Worm (Caenorhabditis elegans) whole organism, midembryonic: Measurements from ENCODE around the gene unc-61.

Experiments used
- T22C8.4 ChIP-seq: fragments of 200-800 bp; sonication (Bioruptor generic); IDR thresholded peaks from 2 replicates; pipeline ENCODE4 v1.3.6; 2022; ENCODE audit warnings: missing genetic modification characterization, missing compliant biosample characterization
- cog-1 ChIP-seq: sonication (generic microtip); optimal IDR thresholded peaks from 2 replicates; lab custom pipeline; 2016; ENCODE audit warnings: missing genetic modification characterization, missing compliant biosample characterization
- flt-1 ChIP-seq: fragments of 200-800 bp; sonication (Bioruptor generic); IDR thresholded peaks from 2 replicates; pipeline ENCODE4 v1.3.6; 2022; ENCODE audit warnings: missing genetic modification characterization, missing compliant biosample characterization
- klf-2 ChIP-seq: fragments of 200-800 bp; sonication (Bioruptor generic); conservative IDR thresholded peaks from 2 replicates; pipeline ENCODE4 v1.3.6; 2022; ENCODE audit warnings: missing genetic modification reagents, missing genetic modification characterization, missing compliant biosample characterization
- med-1 ChIP-seq: sonication (generic microtip); optimal IDR thresholded peaks from 2 replicates; lab custom pipeline; 2017; ENCODE audit warnings: missing genetic modification characterization, mild to moderate bottlenecking, missing compliant biosample characterization, antibody characterized with exemption, missing genetic modification reagents; ENCODE audit not compliant: insufficient read depth
- ref-1 ChIP-seq: fragments of 200-800 bp; sonication (Bioruptor generic); conservative IDR thresholded peaks from 2 replicates; pipeline ENCODE4 v1.3.6; 2022; ENCODE audit warnings: missing genetic modification reagents, missing genetic modification characterization, missing compliant biosample characterization
- tab-1 ChIP-seq: fragments of 200-800 bp; sonication (Bioruptor generic); IDR thresholded peaks from 2 replicates; pipeline ENCODE4 v1.3.6; 2022; ENCODE audit warnings: missing genetic modification characterization, missing compliant biosample characterization
- ztf-23 ChIP-seq: fragments of 200-800 bp; sonication (Bioruptor generic); IDR thresholded peaks from 2 replicates; pipeline ENCODE4 v1.3.6; 2022; ENCODE audit warnings: missing genetic modification reagents, missing genetic modification characterization, missing compliant biosample characterization
- ztf-29 ChIP-seq: fragments of 200-800 bp; sonication (Bioruptor generic); IDR thresholded peaks from 2 replicates; pipeline ENCODE4 v1.3.6; 2022; ENCODE audit warnings: missing genetic modification reagents, missing genetic modification characterization, missing compliant biosample characterization

Gene unc-61

DNA sequence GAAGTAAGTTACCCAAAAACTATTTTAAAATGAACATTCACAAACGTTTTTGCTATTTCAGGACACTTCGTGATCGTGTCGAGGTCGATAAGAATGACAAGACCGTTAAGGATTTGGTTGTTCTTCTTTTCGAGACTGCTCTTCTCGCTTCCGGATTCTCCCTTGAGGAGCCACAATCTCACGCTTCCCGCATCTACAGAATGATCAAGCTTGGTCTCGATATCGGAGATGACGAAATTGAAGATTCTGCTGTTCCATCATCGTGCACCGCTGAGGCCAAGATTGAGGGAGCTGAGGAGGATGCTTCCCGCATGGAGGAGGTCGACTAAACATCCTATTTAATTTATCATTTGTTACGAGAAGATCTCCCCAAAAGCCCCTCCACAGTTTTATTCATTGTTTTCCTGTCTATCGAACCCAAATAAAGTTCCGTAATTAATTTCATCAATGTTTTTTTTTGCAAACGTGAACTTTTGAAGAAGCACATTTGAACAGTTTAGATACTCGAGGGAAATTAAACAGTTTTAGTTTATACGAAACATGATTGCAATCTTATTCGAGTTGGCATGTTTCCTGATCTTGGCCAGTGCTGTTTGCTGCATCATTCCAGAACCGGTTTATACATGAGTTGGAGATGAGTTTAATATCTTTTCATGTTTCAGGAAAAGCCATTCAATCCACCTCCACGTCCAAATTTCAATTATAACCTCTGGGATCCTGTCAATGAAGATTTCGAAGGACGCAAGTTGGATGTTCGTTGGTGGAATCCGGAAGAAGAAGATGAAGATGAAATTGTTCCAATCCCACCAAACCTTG lies 45.7 kb downstream of the unc-61 start, which contains the start of gene C47E8.11:
Gene C47E8.11 (plus strand): TSS at position 520 of the 816 bp plus-strand sequence.
- TF ChIP-seq T22C8.4 (GFP tag; lab: Robert Waterston, UW) (no peak), ref-1 (GFP tag; lab: Robert Waterston, UW) (no peak), tab-1 (no peak), klf-2 (no peak), cog-1 (tag; lab: Kevin White, UChicago) (no peak), med-1 (GFP tag; lab: Kevin White, UChicago) (no peak), flt-1 (no peak), ztf-23 (GFP tag; lab: Robert Waterston, UW) (no peak), ztf-29 (GFP tag; lab: Robert Waterston, UW) (no peak)

DNA sequence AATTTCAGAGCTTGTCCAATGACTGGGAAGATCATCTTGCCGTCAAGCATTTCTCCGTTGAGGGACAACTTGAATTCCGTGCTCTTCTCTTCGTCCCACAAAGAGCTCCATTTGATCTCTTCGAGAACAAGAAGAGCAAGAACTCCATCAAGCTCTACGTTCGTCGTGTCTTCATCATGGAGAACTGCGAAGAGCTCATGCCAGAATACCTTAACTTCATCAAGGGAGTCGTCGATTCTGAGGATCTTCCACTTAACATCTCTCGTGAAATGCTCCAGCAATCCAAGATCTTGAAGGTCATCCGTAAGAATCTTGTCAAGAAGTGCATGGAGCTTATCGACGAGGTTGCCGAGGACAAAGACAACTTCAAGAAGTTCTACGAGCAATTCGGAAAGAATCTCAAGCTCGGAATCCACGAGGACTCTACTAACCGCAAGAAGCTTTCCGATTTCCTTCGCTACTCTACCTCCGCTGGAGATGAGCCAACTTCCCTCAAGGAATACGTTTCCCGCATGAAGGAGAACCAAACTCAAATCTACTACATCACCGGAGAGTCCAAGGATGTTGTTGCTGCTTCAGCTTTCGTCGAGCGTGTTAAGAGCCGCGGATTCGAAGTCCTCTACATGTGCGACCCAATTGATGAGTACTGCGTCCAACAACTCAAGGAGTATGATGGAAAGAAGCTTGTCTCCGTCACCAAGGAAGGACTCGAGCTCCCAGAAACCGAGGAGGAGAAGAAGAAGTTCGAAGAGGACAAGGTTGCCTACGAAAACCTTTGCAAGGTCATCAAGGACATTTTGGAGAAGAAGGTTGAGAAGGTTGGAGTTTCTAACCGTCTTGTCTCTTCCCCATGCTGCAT lies 46.7 kb downstream of the unc-61 start:
- TF ChIP-seq cog-1 (tag; lab: Kevin White, UChicago) (no peak), ref-1 (GFP tag; lab: Robert Waterston, UW) (no peak), klf-2 (no peak), flt-1 (no peak), tab-1 (no peak), med-1 (GFP tag; lab: Kevin White, UChicago) (no peak), ztf-23 (GFP tag; lab: Robert Waterston, UW) (no peak), T22C8.4 (GFP tag; lab: Robert Waterston, UW) (no peak), ztf-29 (GFP tag; lab: Robert Waterston, UW) (no peak)

DNA sequence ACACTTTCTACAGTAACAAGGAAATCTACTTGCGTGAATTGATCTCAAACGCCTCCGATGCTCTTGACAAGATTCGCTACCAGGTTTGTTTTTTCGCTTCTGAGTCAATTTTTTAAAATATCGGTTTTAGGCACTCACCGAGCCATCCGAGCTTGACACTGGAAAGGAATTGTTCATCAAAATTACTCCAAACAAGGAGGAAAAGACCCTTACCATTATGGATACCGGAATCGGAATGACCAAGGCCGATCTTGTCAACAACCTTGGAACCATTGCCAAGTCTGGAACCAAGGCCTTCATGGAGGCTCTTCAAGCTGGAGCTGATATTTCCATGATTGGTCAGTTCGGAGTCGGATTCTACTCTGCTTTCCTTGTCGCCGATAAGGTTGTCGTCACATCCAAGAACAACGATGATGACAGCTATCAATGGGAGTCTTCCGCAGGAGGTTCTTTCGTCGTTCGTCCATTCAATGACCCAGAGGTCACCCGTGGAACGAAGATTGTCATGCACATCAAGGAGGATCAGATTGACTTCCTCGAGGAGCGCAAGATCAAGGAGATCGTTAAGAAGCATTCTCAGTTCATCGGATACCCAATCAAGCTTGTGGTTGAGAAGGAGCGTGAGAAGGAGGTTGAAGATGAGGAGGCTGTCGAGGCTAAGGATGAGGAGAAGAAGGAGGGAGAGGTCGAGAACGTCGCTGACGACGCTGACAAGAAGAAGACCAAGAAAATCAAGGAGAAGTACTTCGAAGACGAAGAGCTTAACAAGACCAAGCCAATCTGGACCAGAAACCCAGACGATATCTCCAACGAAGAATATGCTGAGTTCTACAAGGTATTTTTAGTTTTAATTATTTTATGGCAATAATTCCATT lies 47.6 kb downstream of the unc-61 start:
- no peak for TF ChIP-seq ztf-23 (GFP tag; lab: Robert Waterston, UW)

ce11 chrV:14685435-14686058 lies 48.5 kb downstream of the unc-61 start, which contains the start of gene C47E8.4:
C47E8.4 (minus strand) TSS chrV:14685485.
- TF ChIP-seq med-1 (GFP tag; lab: Kevin White, UChicago): no peak
- no peak for TF ChIP-seq ref-1 (GFP tag; lab: Robert Waterston, UW)
- TF ChIP-seq ztf-29 (GFP tag; lab: Robert Waterston, UW): no peak
- TF ChIP-seq ztf-23 (GFP tag; lab: Robert Waterston, UW): peak; percentile 88
- TF ChIP-seq klf-2: no peak
- TF ChIP-seq tab-1: no peak
- TF ChIP-seq cog-1 (tag; lab: Kevin White, UChicago): peak; percentile 90
- peak; percentile 69 for TF ChIP-seq flt-1
- TF ChIP-seq T22C8.4 (GFP tag; lab: Robert Waterston, UW): 0 out of 2 replicates have a peak, but pooled peaks have one; percentile 50

DNA sequence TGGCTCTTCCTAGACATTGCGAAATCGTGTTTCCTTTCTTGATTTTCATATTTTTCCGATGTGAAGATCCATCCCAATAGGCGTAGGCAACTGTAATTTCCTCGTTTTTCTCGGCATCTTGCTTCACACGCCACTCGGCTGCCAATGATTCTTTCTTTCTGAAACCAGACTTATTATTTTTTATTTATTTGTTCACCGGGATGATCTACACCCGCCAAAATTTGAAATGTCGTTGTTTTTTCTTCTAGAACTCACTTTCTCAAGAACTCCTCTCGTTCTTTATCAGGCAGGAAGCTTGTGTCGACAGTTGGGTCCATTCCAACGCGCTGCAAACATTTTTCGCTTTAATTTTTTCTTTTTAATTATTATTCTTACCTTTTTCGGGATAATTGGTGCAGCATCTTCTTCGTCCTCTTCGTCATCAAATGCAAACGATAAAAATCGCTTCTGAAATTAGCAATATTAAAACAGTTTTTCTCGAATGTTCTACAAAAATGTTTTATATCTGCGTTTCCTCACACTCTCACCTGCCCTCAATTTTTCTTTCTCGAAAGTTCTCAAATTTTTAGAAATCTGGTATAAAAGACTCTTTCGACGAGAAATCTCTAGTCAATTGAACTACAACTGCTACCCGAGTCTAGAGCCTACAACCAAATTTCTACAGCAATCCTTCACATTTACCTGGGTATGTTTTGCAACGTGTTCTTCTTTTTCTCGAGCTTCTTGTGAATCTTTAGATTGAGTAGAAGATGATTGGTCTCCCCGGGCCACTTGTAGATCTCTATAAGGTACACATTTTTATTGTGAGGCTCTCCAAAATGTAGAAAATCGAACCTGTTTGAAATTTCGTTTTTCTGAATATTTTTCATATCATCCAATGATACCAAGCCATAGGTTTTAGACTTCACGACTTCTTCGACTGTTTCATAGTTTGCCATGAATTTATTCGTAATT lies 49.4 kb downstream of the unc-61 start, which contains the start of gene hsp-90:
Gene hsp-90 (plus strand): TSS at position 560 of the 954 bp plus-strand sequence.
- no peak for TF ChIP-seq flt-1
- TF ChIP-seq cog-1 (tag; lab: Kevin White, UChicago): no peak
- no peak for TF ChIP-seq ref-1 (GFP tag; lab: Robert Waterston, UW)
- TF ChIP-seq tab-1: no peak
- TF ChIP-seq med-1 (GFP tag; lab: Kevin White, UChicago): no peak
- no peak for TF ChIP-seq klf-2
- no peak for TF ChIP-seq ztf-23 (GFP tag; lab: Robert Waterston, UW)
- TF ChIP-seq ztf-29 (GFP tag; lab: Robert Waterston, UW): no peak
- TF ChIP-seq T22C8.4 (GFP tag; lab: Robert Waterston, UW): no peak

DNA sequence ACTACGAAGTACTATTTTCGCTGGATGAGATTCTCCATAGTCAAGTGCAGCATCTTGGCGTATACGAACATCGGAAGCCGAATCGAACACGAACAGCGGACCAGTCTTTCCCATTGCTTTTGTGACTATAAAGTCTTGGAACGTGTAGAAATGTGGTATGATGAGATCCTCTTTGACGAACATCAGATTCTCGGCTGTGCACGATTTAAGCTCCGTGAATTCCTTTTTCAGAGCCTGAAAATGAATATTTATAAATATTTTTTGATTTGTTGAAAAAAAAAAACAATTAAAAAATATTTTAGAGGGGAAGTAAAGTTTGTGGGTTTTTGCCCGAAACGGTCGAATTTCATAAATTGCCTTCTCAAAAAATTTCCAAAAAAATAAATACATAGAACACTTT lies 50.1 kb downstream of the unc-61 start:
- TF ChIP-seq klf-2 (no peak), med-1 (GFP tag; lab: Kevin White, UChicago) (no peak), cog-1 (tag; lab: Kevin White, UChicago) (no peak), ref-1 (GFP tag; lab: Robert Waterston, UW) (no peak), ztf-23 (GFP tag; lab: Robert Waterston, UW) (no peak), tab-1 (no peak), ztf-29 (GFP tag; lab: Robert Waterston, UW) (no peak), flt-1 (no peak), T22C8.4 (GFP tag; lab: Robert Waterston, UW) (no peak)

DNA sequence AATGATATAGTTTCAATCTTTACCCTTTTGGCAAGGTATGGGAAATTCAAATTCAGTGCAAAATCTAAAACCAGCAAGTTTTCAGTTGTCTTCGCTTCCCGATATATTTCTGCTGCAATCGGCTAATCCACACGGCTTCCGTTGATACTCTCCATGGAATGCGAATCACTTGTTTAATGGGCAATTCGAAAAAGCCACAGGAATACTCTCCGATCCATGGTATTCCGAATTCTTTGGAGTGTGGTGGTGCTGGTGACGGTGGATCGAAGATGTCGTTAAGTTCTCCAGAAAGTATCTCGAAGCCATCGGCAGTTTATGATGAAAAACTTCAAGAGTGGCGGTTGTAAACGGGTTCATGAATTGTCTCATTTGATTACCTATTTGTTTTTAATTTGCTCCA lies 50.7 kb downstream of the unc-61 start:
- no peak for TF ChIP-seq med-1 (GFP tag; lab: Kevin White, UChicago)
- TF ChIP-seq cog-1 (tag; lab: Kevin White, UChicago): no peak
- TF ChIP-seq flt-1: no peak
- no peak for TF ChIP-seq ztf-23 (GFP tag; lab: Robert Waterston, UW)
- TF ChIP-seq tab-1: no peak
- no peak for TF ChIP-seq ztf-29 (GFP tag; lab: Robert Waterston, UW)
- TF ChIP-seq ref-1 (GFP tag; lab: Robert Waterston, UW): no peak
